Fruit fly (Drosophila melanogaster) whole organism, pupa: ENCODE results near the gene CG8142.

Source experiments
- CG12605 ChIP-seq: fragments of 200-800 bp; sonication (Bioruptor generic); IDR thresholded peaks from 2 replicates; pipeline ENCODE4 v1.3.6; 2022; ENCODE audit warnings: missing biosample characterization, missing genetic modification characterization
- CG17806 ChIP-seq: fragments of 200-800 bp; sonication (Bioruptor generic); optimal IDR thresholded peaks from 2 replicates; lab custom pipeline; 2018; ENCODE audit warnings: missing biosample characterization, mild to moderate bottlenecking, missing genetic modification characterization, moderate library complexity
- CG8159 ChIP-seq: fragments of 200-800 bp; sonication (Bioruptor generic); optimal IDR thresholded peaks from 3 replicates; lab custom pipeline; 2018; ENCODE audit warnings: missing biosample characterization, mild to moderate bottlenecking, missing genetic modification characterization, moderate library complexity
- Ets98B ChIP-seq: fragments of 200-800 bp; sonication (Bioruptor generic); IDR thresholded peaks from 2 replicates; pipeline ENCODE4 v1.3.6; 2022; ENCODE audit warnings: missing biosample characterization, missing genetic modification characterization
- fd96Ca ChIP-seq: fragments of 200-800 bp; sonication (Bioruptor generic); IDR thresholded peaks from 3 replicates; pipeline ENCODE4 v1.3.6; 2022; ENCODE audit warnings: missing biosample characterization, missing genetic modification characterization
- rn ChIP-seq: fragments of 200-800 bp; sonication (Bioruptor generic); IDR thresholded peaks from 2 replicates; pipeline ENCODE4 v1.3.6; 2022; ENCODE audit warnings: missing biosample characterization, missing genetic modification characterization

- TF ChIP-seq CG12605 (GFP tag; lab: Robert Waterston, UW) (no peak), Ets98B (GFP tag; lab: Robert Waterston, UW) (no peak), CG17806 (tag; lab: Kevin White, UChicago) (peak; percentile 66), CG8159 (tag; lab: Kevin White, UChicago) (peak; percentile 85), rn (GFP tag; lab: Robert Waterston, UW) (0 out of 2 replicates have a peak, but pooled peaks have one; percentile 12), fd96Ca (GFP tag; lab: Robert Waterston, UW) (no peak)
Observed at dm6 chrX:17802353-17803121, 42.0 kb downstream of the CG8142 start.
